Worm (Caenorhabditis elegans): ENCODE results near the gene sec-20.

The sec-20 gene

ce11 chrIII:175733-176132 is 16.2 kb upstream of the sec-20 start, which contains the start of gene clec-148:
TSS of gene clec-148 (minus strand) at chrIII:175833.
- no peak for TF ChIP-seq unc-62 (GFP tag; optimal IDR thresholded peaks at IDR 0.05)

- TF ChIP-seq unc-62 (GFP tag; optimal IDR thresholded peaks at IDR 0.05) = no peak
Measured at ce11 chrIII:177715-178114, 14.2 kb upstream of the sec-20 start, which contains the start of gene F40G9.14. TSS of gene F40G9.14 (minus strand) at chrIII:177815.

ce11 chrIII:178126-178525 is 13.8 kb upstream of the sec-20 start:
- no peak for TF ChIP-seq unc-62 (GFP tag; optimal IDR thresholded peaks at IDR 0.05)

- TF ChIP-seq unc-62 (GFP tag; optimal IDR thresholded peaks at IDR 0.05) = no peak
Measured at ce11 chrIII:179123-179592, 12.7 kb upstream of the sec-20 start, which contains the start of gene F40G9.6. TSS of gene F40G9.6 (plus strand) at chrIII:179542.

ce11 chrIII:180963-181362 is 10.9 kb upstream of the sec-20 start, which contains the start of gene F40G9.5:
TSS of gene F40G9.5 (plus strand) at chrIII:181263.
- TF ChIP-seq unc-62 (GFP tag; optimal IDR thresholded peaks at IDR 0.05) = no peak

- no peak for TF ChIP-seq unc-62 (GFP tag; optimal IDR thresholded peaks at IDR 0.05)
Measured at ce11 chrIII:182080-182479, 9.8 kb upstream of the sec-20 start, which contains the start of gene F40G9.15. TSS of gene F40G9.15 (plus strand) at chrIII:182380.

- no peak for TF ChIP-seq unc-62 (GFP tag; optimal IDR thresholded peaks at IDR 0.05)
Measured at ce11 chrIII:183072-183471, 8.8 kb upstream of the sec-20 start.

- no peak for TF ChIP-seq unc-62 (GFP tag; optimal IDR thresholded peaks at IDR 0.05)
Measured at ce11 chrIII:184335-184734, 7.6 kb upstream of the sec-20 start.

ce11 chrIII:187829-188228 is 4.1 kb upstream of the sec-20 start, which contains the start of gene mxl-2:
TSS of gene mxl-2 (minus strand) at chrIII:188131.
- no peak for TF ChIP-seq unc-62 (GFP tag; optimal IDR thresholded peaks at IDR 0.05)

- no peak for TF ChIP-seq unc-62 (GFP tag; optimal IDR thresholded peaks at IDR 0.05)
Measured at ce11 chrIII:188426-188888, 3.4 kb upstream of the sec-20 start, which contains the start of gene ubc-20. TSS of gene ubc-20 (plus strand) at chrIII:188838.

- TF ChIP-seq unc-62 (GFP tag; optimal IDR thresholded peaks at IDR 0.05) = no peak
Measured at ce11 chrIII:189280-189679, 2.6 kb upstream of the sec-20 start.

ce11 chrIII:190686-191085 is 1.2 kb upstream of the sec-20 start, which contains the start of gene cox-17:
TSS of gene cox-17 (plus strand) at chrIII:190986.
- no peak for TF ChIP-seq unc-62 (GFP tag; optimal IDR thresholded peaks at IDR 0.05)

- no peak for TF ChIP-seq unc-62 (GFP tag; optimal IDR thresholded peaks at IDR 0.05)
Measured at ce11 chrIII:194160-194559, 2.3 kb downstream of the sec-20 start, which contains the start of gene F40G9.17. TSS of gene F40G9.17 (plus strand) at chrIII:194460.

ce11 chrIII:203953-204352 is 12.1 kb downstream of the sec-20 start:
- TF ChIP-seq unc-62 (GFP tag; optimal IDR thresholded peaks at IDR 0.05) = no peak

- no peak for TF ChIP-seq unc-62 (GFP tag; optimal IDR thresholded peaks at IDR 0.05)
Measured at ce11 chrIII:207023-207422, 15.1 kb downstream of the sec-20 start, which contains the start of gene W10C4.1. TSS of gene W10C4.1 (minus strand) at chrIII:207123.

- no peak for TF ChIP-seq unc-62 (GFP tag; optimal IDR thresholded peaks at IDR 0.05)
Measured at ce11 chrIII:208793-209694, 17.1 kb downstream of the sec-20 start.
